Fruit fly (Drosophila melanogaster) S2 (cell line): ENCODE measurements around the gene CG31441.

Experiments
- CG8478 ChIP-seq: fragments of >200 bp; optimal IDR thresholded peaks from 2 replicates; lab custom pipeline; 2018
- CTCF ChIP-seq, 2 experiments: fragments of >200 bp; optimal IDR thresholded peaks; 2 replicates each; lab custom pipeline; 2018

The CG31441 gene

dm6 chr3R:11243951-11244660 lies 8.0 kb downstream of the CG31441 start, which contains the start of the genes CG17734 and CG5214:
Gene CG17734 (minus strand): TSS chr3R:11243999.
Gene CG5214 (plus strand): TSS chr3R:11244302.
- TF ChIP-seq CG8478 (lab: Kevin White, UChicago) (no peak), CTCF (optimal IDR thresholded peaks at IDR 0.05; lab: Kevin White, UChicago) (peak; percentile 77 to 82)

- no peak for TF ChIP-seq CTCF (optimal IDR thresholded peaks at IDR 0.05; lab: Kevin White, UChicago)
- TF ChIP-seq CG8478 (lab: Kevin White, UChicago): no peak
Observed at dm6 chr3R:11245803-11246202, 9.7 kb downstream of the CG31441 start.

dm6 chr3R:11246865-11247264 lies 10.8 kb downstream of the CG31441 start:
- TF ChIP-seq CTCF (optimal IDR thresholded peaks at IDR 0.05; lab: Kevin White, UChicago) (no peak), CG8478 (lab: Kevin White, UChicago) (no peak)

dm6 chr3R:11253768-11254167 lies 17.7 kb downstream of the CG31441 start:
- TF ChIP-seq CTCF (optimal IDR thresholded peaks at IDR 0.05; lab: Kevin White, UChicago) (no peak), CG8478 (lab: Kevin White, UChicago) (no peak)

- no peak for TF ChIP-seq CTCF (optimal IDR thresholded peaks at IDR 0.05; lab: Kevin White, UChicago)
- TF ChIP-seq CG8478 (lab: Kevin White, UChicago): no peak
Observed at dm6 chr3R:11254382-11254953, 18.4 kb downstream of the CG31441 start.

- no peak for TF ChIP-seq CTCF (optimal IDR thresholded peaks at IDR 0.05; lab: Kevin White, UChicago)
- TF ChIP-seq CG8478 (lab: Kevin White, UChicago): no peak
Observed at dm6 chr3R:11257537-11257936, 21.5 kb downstream of the CG31441 start.

- TF ChIP-seq CG8478 (lab: Kevin White, UChicago): no peak
- no peak for TF ChIP-seq CTCF (optimal IDR thresholded peaks at IDR 0.05; lab: Kevin White, UChicago)
Observed at dm6 chr3R:11260966-11261530, 25.0 kb downstream of the CG31441 start.

- TF ChIP-seq CTCF (optimal IDR thresholded peaks at IDR 0.05; lab: Kevin White, UChicago) (no peak), CG8478 (lab: Kevin White, UChicago) (no peak)
Observed at dm6 chr3R:11263579-11263978, 27.5 kb downstream of the CG31441 start.

dm6 chr3R:11269013-11269412 lies 32.9 kb downstream of the CG31441 start:
- peak; percentile 89 to 96 for TF ChIP-seq CTCF (optimal IDR thresholded peaks at IDR 0.05; lab: Kevin White, UChicago)
- TF ChIP-seq CG8478 (lab: Kevin White, UChicago): no peak

dm6 chr3R:11270574-11270973 lies 34.5 kb downstream of the CG31441 start:
- TF ChIP-seq CTCF (optimal IDR thresholded peaks at IDR 0.05; lab: Kevin White, UChicago): no peak
- TF ChIP-seq CG8478 (lab: Kevin White, UChicago): no peak

- no peak for TF ChIP-seq CG8478 (lab: Kevin White, UChicago)
- TF ChIP-seq CTCF (optimal IDR thresholded peaks at IDR 0.05; lab: Kevin White, UChicago): no peak
Observed at dm6 chr3R:11272667-11273066, 36.6 kb downstream of the CG31441 start.

- no peak for TF ChIP-seq CG8478 (lab: Kevin White, UChicago)
- no peak for TF ChIP-seq CTCF (optimal IDR thresholded peaks at IDR 0.05; lab: Kevin White, UChicago)
Observed at dm6 chr3R:11281887-11282286, 45.8 kb downstream of the CG31441 start.

dm6 chr3R:11286948-11287347 lies 50.9 kb downstream of the CG31441 start:
- TF ChIP-seq CTCF (optimal IDR thresholded peaks at IDR 0.05; lab: Kevin White, UChicago): peak; percentile 48 to 61
- no peak for TF ChIP-seq CG8478 (lab: Kevin White, UChicago)
